Worm (Caenorhabditis elegans): ENCODE results near the gene C05E4.15.
A peak's percentile ranks its signal among the peaks of the same experiment; 100 is the strongest.

Gene C05E4.15

DNA sequence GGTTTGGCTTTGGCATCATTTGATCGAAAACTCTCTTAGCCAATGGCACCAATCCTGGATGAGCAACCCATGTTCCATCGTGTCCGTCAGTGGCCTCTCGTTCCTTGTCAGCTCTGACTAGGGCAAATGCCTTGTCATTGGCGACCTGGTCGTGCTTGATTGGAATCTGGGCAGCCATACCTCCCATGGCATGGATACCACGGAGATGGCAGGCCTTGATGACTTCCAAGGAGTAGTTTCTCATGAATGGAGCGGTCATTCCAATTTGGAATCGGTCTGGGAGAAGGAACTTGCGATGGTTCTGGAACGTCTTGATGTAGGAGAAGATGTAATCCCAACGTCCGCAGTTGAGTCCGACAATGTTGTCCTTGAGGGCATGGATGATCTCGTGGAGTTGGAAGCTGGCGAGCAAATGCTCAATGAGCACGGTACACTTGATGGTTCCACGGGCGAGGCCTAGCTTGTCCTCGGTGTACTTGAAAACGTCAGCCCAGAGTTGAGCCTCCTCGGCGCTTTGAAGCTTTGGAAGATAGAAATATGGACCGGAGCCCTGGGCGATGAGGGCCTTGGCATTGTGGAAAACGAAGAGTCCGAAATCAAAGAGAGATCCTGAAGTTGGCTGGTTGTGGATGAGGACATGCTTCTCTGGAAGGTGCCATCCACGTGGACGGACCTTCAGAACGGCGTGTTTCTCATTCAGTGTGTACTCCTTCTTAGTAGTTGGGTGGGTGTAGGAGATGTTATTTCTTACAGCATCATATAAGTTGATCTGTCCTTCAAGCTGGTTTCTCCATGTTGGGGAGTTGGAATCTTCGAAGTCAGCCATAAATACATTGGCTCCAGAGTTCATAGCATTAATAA lies 36.0 kb downstream of the C05E4.15 start (continued):
- TF ChIP-seq hrde-1 (tag; optimal IDR thresholded peaks at IDR 0.05; ENCODE audit: borderline replicate concordance) (no peak), ztf-3 (GFP tag; optimal IDR thresholded peaks at IDR 0.05) (no peak), Y56A3A.18 (GFP tag; IDR thresholded peaks at IDR 0.05) (no peak), nhr-90 (tag; optimal IDR thresholded peaks at IDR 0.05) (no peak), rcor-1 (GFP tag; IDR thresholded peaks at IDR 0.05) (no peak), Y67H2A.10 (GFP tag; conservative IDR thresholded peaks at IDR 0.05) (no peak), nhr-179 (tag; optimal IDR thresholded peaks at IDR 0.05) (no peak), atf-7 (tag; optimal IDR thresholded peaks at IDR 0.05) (no peak), snpc-3.4 (tag; optimal IDR thresholded peaks at IDR 0.05) (no peak), ceh-27 (GFP tag; optimal IDR thresholded peaks at IDR 0.05) (no peak), hsf-1 (GFP tag; IDR thresholded peaks at IDR 0.05) (no peak), ztf-25 (GFP tag; IDR thresholded peaks at IDR 0.05) (no peak), aptf-2 (GFP tag; conservative IDR thresholded peaks at IDR 0.05) (no peak), F52B5.7 (tag; optimal IDR thresholded peaks at IDR 0.05) (no peak), ceh-100 (GFP tag; IDR thresholded peaks at IDR 0.05) (no peak), egl-18 (GFP tag; IDR thresholded peaks at IDR 0.05) (no peak), lin-40 (tag; optimal IDR thresholded peaks at IDR 0.05) (no peak), F22D6.2 (tag; optimal IDR thresholded peaks at IDR 0.05) (no peak), K12H6.12 (tag; optimal IDR thresholded peaks at IDR 0.05) (no peak), attf-6 (GFP tag; IDR thresholded peaks at IDR 0.05) (no peak), ccch-3 (GFP tag; optimal IDR thresholded peaks at IDR 0.05) (no peak), bed-1 (GFP tag; IDR thresholded peaks at IDR 0.05) (no peak), F10E7.11 (tag; optimal IDR thresholded peaks at IDR 0.05) (no peak), lag-1 (GFP tag; IDR thresholded peaks at IDR 0.05) (no peak), rec-8 (tag; optimal IDR thresholded peaks at IDR 0.05) (no peak), sea-2 (GFP tag; IDR thresholded peaks at IDR 0.05) (no peak), mes-4 (tag; optimal IDR thresholded peaks at IDR 0.05) (no peak), B0261.1 (tag; optimal IDR thresholded peaks at IDR 0.05) (no peak), T26A5.8 (tag; optimal IDR thresholded peaks at IDR 0.05) (no peak), F55B11.4 (tag; optimal IDR thresholded peaks at IDR 0.05; ENCODE audit: borderline replicate concordance, insufficient read depth) (no peak), nfya-2 (GFP tag; IDR thresholded peaks at IDR 0.05) (no peak), Y53F4B.3 (GFP tag; IDR thresholded peaks at IDR 0.05) (no peak), cebp-2 (GFP tag; IDR thresholded peaks at IDR 0.05) (no peak), egl-44 (GFP tag; IDR thresholded peaks at IDR 0.05) (peak; percentile 25), T07F8.4 (tag; optimal IDR thresholded peaks at IDR 0.05) (no peak), nhr-27 (tag; optimal IDR thresholded peaks at IDR 0.05) (no peak), ekl-4 (GFP tag; IDR thresholded peaks at IDR 0.05) (no peak), nfya-1 (tag; optimal IDR thresholded peaks at IDR 0.05; ENCODE audit: borderline replicate concordance, insufficient read depth) (no peak), him-1 (tag; optimal IDR thresholded peaks at IDR 0.05) (no peak), somi-1 (GFP tag; optimal IDR thresholded peaks at IDR 0.05) (peak; percentile 18), dox-1 (GFP tag; IDR thresholded peaks at IDR 0.05) (no peak), ztf-22 (GFP tag; optimal IDR thresholded peaks at IDR 0.05) (no peak), pha-4 (tag; optimal IDR thresholded peaks at IDR 0.05) (no peak), F49E8.2 (tag; optimal IDR thresholded peaks at IDR 0.05; ENCODE audit: insufficient read depth) (no peak), nhr-80 (tag; optimal IDR thresholded peaks at IDR 0.05) (no peak), C06A6.2 (GFP tag; conservative IDR thresholded peaks at IDR 0.05) (no peak; the same call in 1 of the 2 replicates), zim-3 (tag; optimal IDR thresholded peaks at IDR 0.05) (no peak)

All from whole organism, young adult.